Fruit fly (Drosophila melanogaster) whole organism, prepupa: Measurements from ENCODE around the gene Alr.
A peak's percentile ranks its signal among the peaks of the same experiment; 100 is the strongest.

Experiments used
- Blimp-1 ChIP-seq: fragments of 200-800 bp; sonication (Bioruptor generic); optimal IDR thresholded peaks from 3 replicates; lab custom pipeline; 2017; ENCODE audit warnings: missing biosample characterization, missing genetic modification characterization, mild to moderate bottlenecking, moderate library complexity, missing genetic modification reagents
- CG10669 ChIP-seq: fragments of 200-800 bp; sonication (Bioruptor generic); optimal IDR thresholded peaks from 3 replicates; lab custom pipeline; 2018; ENCODE audit warnings: missing biosample characterization, mild to moderate bottlenecking, missing genetic modification characterization, moderate library complexity
- CG11294 ChIP-seq: fragments of 200-800 bp; sonication (Bioruptor generic); IDR thresholded peaks from 2 replicates; pipeline ENCODE4 v1.3.6; 2022; ENCODE audit warnings: missing biosample characterization, missing genetic modification characterization
- CG11762 ChIP-seq: fragments of 200-800 bp; sonication (Bioruptor generic); optimal IDR thresholded peaks from 3 replicates; lab custom pipeline; 2016; ENCODE audit warnings: missing biosample characterization, missing genetic modification characterization; ENCODE audit not compliant: insufficient read depth
- CG11902 ChIP-seq: fragments of 200-800 bp; sonication (Bioruptor generic); optimal IDR thresholded peaks from 3 replicates; lab custom pipeline; 2016; ENCODE audit warnings: missing biosample characterization, missing genetic modification characterization
- CG1621 ChIP-seq: fragments of 200-800 bp; sonication (Bioruptor generic); optimal IDR thresholded peaks from 3 replicates; lab custom pipeline; 2018; ENCODE audit warnings: missing biosample characterization, mild to moderate bottlenecking, missing genetic modification characterization
- CG16779 ChIP-seq: fragments of 200-800 bp; sonication (Bioruptor generic); optimal IDR thresholded peaks from 3 replicates; lab custom pipeline; 2017; ENCODE audit warnings: missing biosample characterization, mild to moderate bottlenecking, missing genetic modification characterization
- CG3032 ChIP-seq: fragments of 200-800 bp; optimal IDR thresholded peaks from 2 replicates; lab custom pipeline; 2019; ENCODE audit warnings: missing biosample characterization, mild to moderate bottlenecking, missing genetic modification characterization, moderate library complexity
- CG31627 ChIP-seq: fragments of 200-800 bp; sonication (Bioruptor generic); optimal IDR thresholded peaks from 3 replicates; lab custom pipeline; 2016; ENCODE audit warnings: missing biosample characterization, missing genetic modification characterization
- CG32006 ChIP-seq: fragments of 200-800 bp; sonication (Bioruptor generic); optimal IDR thresholded peaks from 3 replicates; lab custom pipeline; 2017; ENCODE audit warnings: missing biosample characterization, mild to moderate bottlenecking, missing genetic modification characterization
- CG34406 ChIP-seq: fragments of 200-800 bp; sonication (Bioruptor generic); optimal IDR thresholded peaks from 3 replicates; lab custom pipeline; 2016; ENCODE audit warnings: missing biosample characterization, missing genetic modification characterization
- CG4318 ChIP-seq: fragments of 200-800 bp; sonication (Bioruptor generic); optimal IDR thresholded peaks from 3 replicates; lab custom pipeline; 2017; ENCODE audit warnings: missing biosample characterization, mild to moderate bottlenecking, missing genetic modification characterization
- CG6163 ChIP-seq: fragments of 200-800 bp; sonication (Bioruptor generic); IDR thresholded peaks from 3 replicates; pipeline ENCODE4 v1.3.6; 2022; ENCODE audit warnings: missing biosample characterization, missing genetic modification characterization
- CG6276 ChIP-seq: fragments of 200-800 bp; sonication (Bioruptor generic); optimal IDR thresholded peaks from 2 replicates; lab custom pipeline; 2017; ENCODE audit warnings: missing biosample characterization, mild to moderate bottlenecking, missing genetic modification characterization
- CG6792 ChIP-seq: fragments of 200-800 bp; sonication (Bioruptor generic); optimal IDR thresholded peaks from 3 replicates; lab custom pipeline; 2016; ENCODE audit warnings: missing biosample characterization, missing genetic modification characterization
- CG6808 ChIP-seq: fragments of 200-800 bp; sonication (Bioruptor generic); optimal IDR thresholded peaks from 3 replicates; lab custom pipeline; 2017; ENCODE audit warnings: missing biosample characterization, missing genetic modification characterization, mild to moderate bottlenecking, moderate library complexity, missing genetic modification reagents
- CG7368 ChIP-seq: fragments of 200-800 bp; sonication (Bioruptor generic); optimal IDR thresholded peaks from 3 replicates; lab custom pipeline; 2016; ENCODE audit warnings: missing biosample characterization, missing genetic modification characterization
- CG8119 ChIP-seq: fragments of 200-800 bp; sonication (Bioruptor generic); IDR thresholded peaks from 3 replicates; pipeline ENCODE4 v1.3.6; 2022; ENCODE audit warnings: missing biosample characterization, missing genetic modification characterization
- CG8319 ChIP-seq: fragments of 200-800 bp; sonication (Bioruptor generic); optimal IDR thresholded peaks from 3 replicates; lab custom pipeline; 2016; ENCODE audit warnings: missing biosample characterization, missing genetic modification characterization
- CG9139 ChIP-seq: fragments of 200-800 bp; sonication (Bioruptor generic); optimal IDR thresholded peaks from 3 replicates; lab custom pipeline; 2017; ENCODE audit warnings: missing biosample characterization, mild to moderate bottlenecking, missing genetic modification characterization
- Eip75B ChIP-seq: fragments of 200-800 bp; sonication (Bioruptor generic); optimal IDR thresholded peaks from 3 replicates; lab custom pipeline; 2016; ENCODE audit warnings: missing biosample characterization, missing genetic modification characterization
- Eip78C ChIP-seq: fragments of 200-800 bp; sonication (Bioruptor generic); peaks from one replicate; lab custom pipeline; 2016; ENCODE audit warnings: missing biosample characterization, missing genetic modification characterization
- Eip93F ChIP-seq: fragments of 200-800 bp; sonication (Bioruptor generic); optimal IDR thresholded peaks from 2 replicates; lab custom pipeline; 2016; ENCODE audit warnings: missing biosample characterization, mild to moderate bottlenecking, missing genetic modification characterization
- Ets21C ChIP-seq: fragments of 200-800 bp; sonication (Bioruptor generic); optimal IDR thresholded peaks from 3 replicates; lab custom pipeline; 2016; ENCODE audit warnings: missing biosample characterization, missing genetic modification characterization
- Gug ChIP-seq: fragments of 200-800 bp; sonication (Bioruptor generic); IDR thresholded peaks from 2 replicates; pipeline ENCODE4 v1.3.6; 2022; ENCODE audit warnings: missing biosample characterization, missing genetic modification characterization
- Hr38 ChIP-seq: sonication (Bioruptor generic); optimal IDR thresholded peaks from 2 replicates; lab custom pipeline; 2016; ENCODE audit warnings: missing biosample characterization, missing genetic modification characterization
- Hr39 ChIP-seq: fragments of 200-800 bp; sonication (Bioruptor generic); optimal IDR thresholded peaks from 2 replicates; lab custom pipeline; 2016; ENCODE audit warnings: missing biosample characterization, missing genetic modification characterization
- Hr4 ChIP-seq: fragments of 200-800 bp; sonication (Bioruptor generic); optimal IDR thresholded peaks from 3 replicates; lab custom pipeline; 2016; ENCODE audit warnings: missing biosample characterization, missing genetic modification characterization
- Met ChIP-seq: fragments of 200-800 bp; sonication (Bioruptor generic); optimal IDR thresholded peaks from 3 replicates; lab custom pipeline; 2016; ENCODE audit warnings: missing biosample characterization, missing genetic modification characterization
- Smox ChIP-seq: fragments of 200-800 bp; sonication (Bioruptor generic); optimal IDR thresholded peaks from 3 replicates; lab custom pipeline; 2016; ENCODE audit warnings: missing biosample characterization, missing genetic modification characterization
- Sox14 ChIP-seq: fragments of 200-800 bp; sonication (Bioruptor generic); optimal IDR thresholded peaks from 3 replicates; lab custom pipeline; 2016; ENCODE audit warnings: missing biosample characterization, missing genetic modification characterization
- achi ChIP-seq: fragments of 200-800 bp; sonication (Bioruptor generic); optimal IDR thresholded peaks from 3 replicates; lab custom pipeline; 2016; ENCODE audit warnings: missing biosample characterization, missing genetic modification characterization
- acj6 ChIP-seq: fragments of 200-800 bp; sonication (Bioruptor generic); optimal IDR thresholded peaks from 3 replicates; lab custom pipeline; 2016; ENCODE audit warnings: missing biosample characterization, missing genetic modification characterization
- cyc ChIP-seq: fragments of 200-800 bp; sonication (Bioruptor generic); optimal IDR thresholded peaks from 3 replicates; lab custom pipeline; 2016; ENCODE audit warnings: missing biosample characterization, missing genetic modification characterization
- dac ChIP-seq: fragments of 200-800 bp; sonication (Bioruptor generic); optimal IDR thresholded peaks from 2 replicates; lab custom pipeline; 2017; ENCODE audit warnings: missing biosample characterization, mild to moderate bottlenecking, missing genetic modification characterization
- eg ChIP-seq: fragments of 200-800 bp; sonication (Bioruptor generic); IDR thresholded peaks from 3 replicates; pipeline ENCODE4 v1.3.6; 2022; ENCODE audit warnings: missing biosample characterization, missing genetic modification characterization
- esn ChIP-seq: fragments of 200-800 bp; sonication (Bioruptor generic); optimal IDR thresholded peaks from 2 replicates; lab custom pipeline; 2016; ENCODE audit warnings: missing biosample characterization, mild to moderate bottlenecking, missing genetic modification characterization, moderate library complexity
- fd59A ChIP-seq: fragments of 200-800 bp; sonication (Bioruptor generic); optimal IDR thresholded peaks from 2 replicates; lab custom pipeline; 2017; ENCODE audit warnings: missing biosample characterization, mild to moderate bottlenecking, missing genetic modification characterization, missing genetic modification reagents
- fkh ChIP-seq: fragments of 200-800 bp; sonication (Bioruptor generic); optimal IDR thresholded peaks from 3 replicates; lab custom pipeline; 2017; ENCODE audit warnings: missing biosample characterization, mild to moderate bottlenecking, missing genetic modification characterization, moderate library complexity
- lz ChIP-seq: fragments of 200-800 bp; sonication (Bioruptor generic); optimal IDR thresholded peaks from 3 replicates; lab custom pipeline; 2016; ENCODE audit warnings: missing biosample characterization, missing genetic modification characterization
- pdm3 ChIP-seq: fragments of 200-800 bp; sonication (Bioruptor generic); optimal IDR thresholded peaks from 3 replicates; lab custom pipeline; 2016; ENCODE audit warnings: missing biosample characterization, missing genetic modification characterization
- salr ChIP-seq, 2 experiments: fragments of 200-800 bp; sonication (Bioruptor generic); optimal IDR thresholded peaks; 3 replicates each; lab custom pipeline; 2016 to 2018; ENCODE audit warnings: missing biosample characterization in 2 of 2, missing genetic modification characterization in 2 of 2, mild to moderate bottlenecking in 1 of 2
- spab ChIP-seq: fragments of 200-800 bp; sonication (Bioruptor generic); optimal IDR thresholded peaks from 2 replicates; lab custom pipeline; 2017; ENCODE audit warnings: missing biosample characterization, mild to moderate bottlenecking, missing genetic modification characterization, missing genetic modification reagents
- ss ChIP-seq, 2 experiments: fragments of 200-800 bp; sonication (Bioruptor generic); optimal IDR thresholded peaks; 2 replicates in 1 of 2; 3 replicates in 1 of 2; lab custom pipeline; 2017 to 2018; ENCODE audit warnings: mild to moderate bottlenecking in 2 of 2, missing biosample characterization in 2 of 2, missing genetic modification characterization in 2 of 2, moderate library complexity in 1 of 2
- svp ChIP-seq: fragments of 200-800 bp; sonication (Bioruptor generic); peaks from one replicate; lab custom pipeline; 2016; ENCODE audit warnings: missing biosample characterization, missing genetic modification characterization
- topi ChIP-seq: fragments of 200-800 bp; sonication (Bioruptor generic); optimal IDR thresholded peaks from 3 replicates; lab custom pipeline; 2016; ENCODE audit warnings: missing biosample characterization, missing genetic modification characterization
- vri ChIP-seq: fragments of 200-800 bp; sonication (Bioruptor generic); optimal IDR thresholded peaks from 3 replicates; lab custom pipeline; 2016; ENCODE audit warnings: missing biosample characterization, mild to moderate bottlenecking, missing genetic modification characterization

The Alr gene

DNA sequence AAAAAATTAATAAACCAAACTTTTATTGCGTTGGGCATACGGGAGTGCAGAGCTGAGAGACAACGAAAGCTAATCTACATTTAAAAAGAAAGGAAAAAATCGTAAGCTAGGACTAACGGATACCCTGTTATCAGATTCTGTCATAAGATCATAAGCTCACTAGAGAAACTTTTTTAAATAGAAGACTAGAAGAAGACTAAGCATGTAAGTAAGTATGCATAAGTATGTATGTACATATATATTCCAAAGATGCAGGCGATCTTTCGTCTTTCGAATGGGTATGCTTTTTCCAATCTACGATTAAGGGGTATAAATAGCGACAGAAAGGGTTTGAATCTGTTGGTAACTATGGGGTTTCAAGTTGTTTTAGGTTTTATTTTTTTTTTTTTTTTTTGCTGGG, 36.8 kb downstream of the Alr start (continued):
- no peak for TF ChIP-seq Eip93F (GFP tag; lab: Kevin White, UChicago)
- peak; percentile 43 for TF ChIP-seq Hr4 (GFP tag; lab: Kevin White, UChicago)
- no peak for TF ChIP-seq Smox (GFP tag; lab: Kevin White, UChicago)
- TF ChIP-seq Hr38 (GFP tag; lab: Kevin White, UChicago), result no peak
- TF ChIP-seq fkh, result no peak
- TF ChIP-seq CG9139 (GFP tag; lab: Kevin White, UChicago), result no peak
- peak; percentile 33 for TF ChIP-seq CG10669 (GFP tag; lab: Kevin White, UChicago)
- TF ChIP-seq cyc (GFP tag; lab: Kevin White, UChicago), result no peak
- TF ChIP-seq lz (GFP tag; lab: Kevin White, UChicago), result no peak
- TF ChIP-seq Sox14 (GFP tag; lab: Kevin White, UChicago), result peak; percentile 24
- no peak for TF ChIP-seq svp (GFP tag; lab: Kevin White, UChicago)
- TF ChIP-seq Ets21C (GFP tag; lab: Kevin White, UChicago), result no peak
- no peak for TF ChIP-seq vri (GFP tag; lab: Kevin White, UChicago)
- TF ChIP-seq CG11294 (GFP tag; lab: Robert Waterston, UW), result no peak
- TF ChIP-seq ss (GFP tag; optimal IDR thresholded peaks at IDR 0.05; lab: Kevin White, UChicago), result no peak
- peak; percentile 4 for TF ChIP-seq acj6
- no peak for TF ChIP-seq CG8119 (GFP tag; lab: Robert Waterston, UW)
- no peak for TF ChIP-seq CG7368
- TF ChIP-seq Blimp-1 (GFP tag; lab: Kevin White, UChicago), result no peak
- TF ChIP-seq Met (GFP tag; lab: Kevin White, UChicago), result peak; percentile 8
- peak; percentile 40; the same call in 1 of the 3 replicates for TF ChIP-seq CG6163
- no peak for TF ChIP-seq CG8319 (GFP tag; lab: Kevin White, UChicago)
- no peak for TF ChIP-seq eg (GFP tag; lab: Robert Waterston, UW)
- no peak for TF ChIP-seq salr (GFP tag; optimal IDR thresholded peaks at IDR 0.05; lab: Kevin White, UChicago)
- TF ChIP-seq Hr39, result no peak
- TF ChIP-seq CG6808, result peak; percentile 31
- peak; percentile 33 for TF ChIP-seq CG3032
- peak; percentile 49 for TF ChIP-seq Eip75B (GFP tag; lab: Kevin White, UChicago)
- TF ChIP-seq fd59A (GFP tag; lab: Kevin White, UChicago), result peak; percentile 24
- TF ChIP-seq CG6276 (GFP tag; lab: Kevin White, UChicago), result no peak
- TF ChIP-seq CG32006 (GFP tag; lab: Kevin White, UChicago), result peak; percentile 40
- peak; percentile 6 for TF ChIP-seq CG1621 (tag; lab: Kevin White, UChicago)
- TF ChIP-seq CG4318 (GFP tag; lab: Kevin White, UChicago), result no peak
- peak; percentile 23 for TF ChIP-seq spab (GFP tag; lab: Kevin White, UChicago)
- TF ChIP-seq Gug (GFP tag; lab: Robert Waterston, UW), result no peak
- peak; percentile 18 for TF ChIP-seq achi (GFP tag; lab: Kevin White, UChicago)
- peak; percentile 18 for TF ChIP-seq pdm3 (GFP tag; lab: Kevin White, UChicago)
- peak; percentile 4 for TF ChIP-seq topi (GFP tag; lab: Kevin White, UChicago)
- no peak for TF ChIP-seq esn (GFP tag; lab: Kevin White, UChicago)
- TF ChIP-seq CG31627 (GFP tag; lab: Kevin White, UChicago), result no peak

DNA sequence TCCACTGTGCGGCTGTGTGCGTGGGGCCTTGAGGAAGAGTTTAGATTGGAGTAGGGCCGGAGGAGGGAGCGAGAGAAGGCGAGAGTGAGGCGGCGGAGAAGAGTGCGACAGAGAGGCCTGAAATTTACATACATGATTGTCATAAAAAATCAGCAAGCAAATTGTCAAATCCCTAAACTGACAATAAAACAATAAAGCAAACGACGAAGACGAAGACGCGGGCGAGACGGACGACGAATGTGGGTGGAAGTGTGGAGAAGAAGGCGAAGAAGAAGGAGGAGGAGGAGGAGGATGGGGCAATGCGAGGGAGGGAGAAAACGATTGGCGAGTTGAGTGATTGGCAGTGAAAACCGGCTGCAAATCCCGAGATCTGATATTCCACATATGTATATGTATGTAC, 37.3 kb downstream of the Alr start:
- TF ChIP-seq Smox (GFP tag; lab: Kevin White, UChicago), result no peak
- no peak for TF ChIP-seq CG16779 (tag; lab: Kevin White, UChicago)
- TF ChIP-seq CG4318 (GFP tag; lab: Kevin White, UChicago), result no peak
- TF ChIP-seq CG34406, result no peak
- no peak for TF ChIP-seq dac (GFP tag; lab: Kevin White, UChicago)
- TF ChIP-seq CG6792, result no peak
- no peak for TF ChIP-seq fd59A (GFP tag; lab: Kevin White, UChicago)
- no peak for TF ChIP-seq CG11762 (GFP tag; lab: Kevin White, UChicago)
- no peak for TF ChIP-seq Eip78C
- TF ChIP-seq CG31627 (GFP tag; lab: Kevin White, UChicago), result no peak
- no peak for TF ChIP-seq acj6
- no peak for TF ChIP-seq ss (GFP tag; optimal IDR thresholded peaks at IDR 0.05; lab: Kevin White, UChicago)
- TF ChIP-seq CG8319 (GFP tag; lab: Kevin White, UChicago), result no peak
- TF ChIP-seq Eip75B (GFP tag; lab: Kevin White, UChicago), result no peak
- TF ChIP-seq CG3032, result no peak
- TF ChIP-seq CG11902 (GFP tag; lab: Kevin White, UChicago), result no peak
